Worm (Caenorhabditis elegans) whole organism, L4 larva: ENCODE results near the gene srd-17.

Source experiments
- F10B5.3 ChIP-seq: sonication (generic microtip); optimal IDR thresholded peaks from 2 replicates; lab custom pipeline; 2016; ENCODE audit warnings: mild to moderate bottlenecking, missing genetic modification characterization, missing compliant biosample characterization
- F37D6.2 ChIP-seq: sonication (generic microtip); optimal IDR thresholded peaks from 2 replicates; lab custom pipeline; 2016; ENCODE audit warnings: mild to moderate bottlenecking, missing genetic modification characterization, missing compliant biosample characterization
- T20F7.1 ChIP-seq: fragments of 200-800 bp; sonication (Bioruptor generic); optimal IDR thresholded peaks from 2 replicates; lab custom pipeline; 2018; ENCODE audit warnings: mild to moderate bottlenecking, missing genetic modification characterization, missing compliant biosample characterization
- T26A8.4 ChIP-seq: fragments of 200-800 bp; sonication (Bioruptor generic); IDR thresholded peaks from 2 replicates; pipeline ENCODE4 v1.3.6; 2022; ENCODE audit warnings: missing genetic modification characterization, missing compliant biosample characterization
- Y5F2A.4 ChIP-seq: fragments of 200-800 bp; sonication (Bioruptor generic); optimal IDR thresholded peaks from 2 replicates; lab custom pipeline; 2018; ENCODE audit warnings: mild to moderate bottlenecking, missing genetic modification characterization, missing compliant biosample characterization
- Y75B8A.6 ChIP-seq: fragments of 200-800 bp; sonication (Bioruptor generic); IDR thresholded peaks from 2 replicates; pipeline ENCODE4 v1.3.6; 2022; ENCODE audit warnings: missing genetic modification reagents, missing genetic modification characterization, missing compliant biosample characterization
- ZK546.5 ChIP-seq, 2 experiments: sonication (generic microtip); optimal IDR thresholded peaks; 2 replicates each; lab custom pipeline; 2017; ENCODE audit warnings: missing biosample characterization in 2 of 2, missing genetic modification characterization in 2 of 2
- aha-1 ChIP-seq: fragments of 150-350 bp; peaks from one replicate; lab custom pipeline; 2014; ENCODE audit warnings: missing biosample characterization, missing genetic modification characterization
- aly-2 ChIP-seq: sonication (generic microtip); optimal IDR thresholded peaks from 2 replicates; lab custom pipeline; 2018; ENCODE audit warnings: missing biosample characterization, missing genetic modification characterization
- ama-1 ChIP-seq: fragments of 150-350 bp; optimal IDR thresholded peaks from 2 replicates; lab custom pipeline; 2014; ENCODE audit warnings: inconsistent platforms, mixed read lengths
- arid-1 ChIP-seq: fragments of 200-800 bp; sonication (Bioruptor generic); conservative IDR thresholded peaks from 2 replicates; pipeline ENCODE4 v1.3.6; 2022; ENCODE audit warnings: missing genetic modification reagents, missing genetic modification characterization, missing compliant biosample characterization
- ceh-20 ChIP-seq: fragments of 200-800 bp; sonication (Bioruptor generic); IDR thresholded peaks from 2 replicates; pipeline ENCODE4 v1.3.6; 2022; ENCODE audit warnings: missing genetic modification reagents, missing genetic modification characterization, missing compliant biosample characterization
- ceh-28 ChIP-seq: fragments of 150-350 bp; optimal IDR thresholded peaks from 2 replicates; lab custom pipeline; 2014; ENCODE audit warnings: missing biosample characterization, missing genetic modification reagents, missing genetic modification characterization
- ceh-32 ChIP-seq: sonication (generic microtip); optimal IDR thresholded peaks from 2 replicates; lab custom pipeline; 2016; ENCODE audit warnings: mild to moderate bottlenecking, missing genetic modification characterization, missing compliant biosample characterization; ENCODE audit not compliant: poor library complexity
- ceh-44 ChIP-seq: fragments of 200-800 bp; sonication (Bioruptor generic); IDR thresholded peaks from 2 replicates; pipeline ENCODE4 v1.3.6; 2022; ENCODE audit warnings: missing genetic modification reagents, missing genetic modification characterization, missing compliant biosample characterization
- ceh-62 ChIP-seq: sonication (generic microtip); optimal IDR thresholded peaks from 2 replicates; lab custom pipeline; 2017; ENCODE audit warnings: missing biosample characterization, missing genetic modification characterization
- ces-1 ChIP-seq: fragments of 150-350 bp; sonication (generic microtip); optimal IDR thresholded peaks from 4 replicates; lab custom pipeline; 2014; ENCODE audit warnings: missing biosample characterization, missing genetic modification reagents, missing genetic modification characterization
- daf-12 ChIP-seq: fragments of 150-350 bp; optimal IDR thresholded peaks from 2 replicates; lab custom pipeline; 2014; ENCODE audit warnings: missing biosample characterization, missing genetic modification reagents, missing genetic modification characterization
- daf-16 ChIP-seq, 3 experiments: sonication (generic microtip); optimal IDR thresholded peaks; 2 replicates each; lab custom pipeline; 2016 to 2017; ENCODE audit warnings: missing genetic modification characterization in 3 of 3, missing genetic modification reagents in 3 of 3, mild to moderate bottlenecking in 2 of 3, missing compliant biosample characterization in 2 of 3, missing biosample characterization in 1 of 3, moderate library complexity in 1 of 3
- daf-8 ChIP-seq: fragments of 200-800 bp; sonication (Bioruptor generic); IDR thresholded peaks from 2 replicates; pipeline ENCODE4 v1.3.6; 2022; ENCODE audit warnings: missing genetic modification characterization, missing compliant biosample characterization
- duxl-1 ChIP-seq: sonication (generic microtip); optimal IDR thresholded peaks from 2 replicates; lab custom pipeline; 2016; ENCODE audit warnings: mild to moderate bottlenecking, missing genetic modification characterization, moderate library complexity, missing compliant biosample characterization; ENCODE audit not compliant: poor library complexity
- dve-1 ChIP-seq: sonication (generic microtip); optimal IDR thresholded peaks from 2 replicates; lab custom pipeline; 2017; ENCODE audit warnings: antibody characterized with exemption, mild to moderate bottlenecking, missing genetic modification characterization, missing compliant biosample characterization; ENCODE audit not compliant: insufficient read depth
- egl-27 ChIP-seq: sonication (generic microtip); optimal IDR thresholded peaks from 3 replicates; lab custom pipeline; 2017; ENCODE audit warnings: missing biosample characterization, missing genetic modification reagents, missing genetic modification characterization
- fkh-10 ChIP-seq: fragments of 150-350 bp; optimal IDR thresholded peaks from 2 replicates; lab custom pipeline; 2014; ENCODE audit warnings: missing biosample characterization, missing genetic modification reagents, missing genetic modification characterization
- fos-1 ChIP-seq: fragments of 150-350 bp; optimal IDR thresholded peaks from 2 replicates; lab custom pipeline; 2014; ENCODE audit warnings: missing biosample characterization, missing genetic modification characterization
- hif-1 ChIP-seq, 2 experiments: sonication (generic microtip); optimal IDR thresholded peaks; 2 replicates each; lab custom pipeline; 2016 to 2017; ENCODE audit warnings: missing compliant biosample characterization in 2 of 2, missing genetic modification characterization in 2 of 2, missing genetic modification reagents in 2 of 2, missing genotype in 2 of 2, mild to moderate bottlenecking in 1 of 2
- hlh-11 ChIP-seq: fragments of 200-800 bp; sonication (Bioruptor generic); optimal IDR thresholded peaks from 2 replicates; lab custom pipeline; 2018; ENCODE audit warnings: mild to moderate bottlenecking, missing genetic modification characterization, missing compliant biosample characterization
- hlh-30 ChIP-seq: sonication (generic microtip); optimal IDR thresholded peaks from 2 replicates; lab custom pipeline; 2017; ENCODE audit warnings: antibody characterized with exemption, mild to moderate bottlenecking, missing genetic modification characterization, missing compliant biosample characterization; ENCODE audit not compliant: insufficient read depth
- jun-1 ChIP-seq: fragments of 150-350 bp; optimal IDR thresholded peaks from 2 replicates; lab custom pipeline; 2014; ENCODE audit warnings: missing biosample characterization, missing genetic modification reagents, missing genetic modification characterization
- lin-15B ChIP-seq: fragments of 150-350 bp; sonication (generic microtip); optimal IDR thresholded peaks from 3 replicates; lab custom pipeline; 2014; ENCODE audit warnings: missing biosample characterization, missing genetic modification characterization
- lin-29 ChIP-seq: fragments of 200-800 bp; sonication (Bioruptor generic); IDR thresholded peaks from 2 replicates; pipeline ENCODE4 v1.3.6; 2022; ENCODE audit warnings: missing genetic modification reagents, missing genetic modification characterization, missing compliant biosample characterization
- lin-39 ChIP-seq: fragments of 150-350 bp; optimal IDR thresholded peaks from 2 replicates; lab custom pipeline; 2014; ENCODE audit warnings: missing biosample characterization, missing genetic modification reagents, missing genetic modification characterization
- madf-5 ChIP-seq, 2 experiments: fragments of 200-800 bp; sonication (Bioruptor generic); IDR thresholded peaks; 2 replicates each; pipeline ENCODE4 v1.3.6; 2022; ENCODE audit warnings: missing compliant biosample characterization in 2 of 2, missing genetic modification characterization in 2 of 2
- mdl-1 ChIP-seq, 2 experiments: fragments of 150-350 bp in 1 of 2; sonication (generic microtip) in 1 of 2; optimal IDR thresholded peaks; 2 replicates each; lab custom pipeline; 2014 to 2017; ENCODE audit warnings: missing biosample characterization in 2 of 2, missing genetic modification characterization in 2 of 2
- mep-1 ChIP-seq: fragments of 150-350 bp; sonication (generic microtip); optimal IDR thresholded peaks from 3 replicates; lab custom pipeline; 2014; ENCODE audit warnings: missing biosample characterization, missing genetic modification characterization
- nhr-11 ChIP-seq: fragments of 150-350 bp; optimal IDR thresholded peaks from 2 replicates; lab custom pipeline; 2014; ENCODE audit warnings: missing biosample characterization, missing genetic modification characterization
- nhr-111 ChIP-seq: fragments of 200-800 bp; sonication (Bioruptor generic); optimal IDR thresholded peaks from 2 replicates; lab custom pipeline; 2018; ENCODE audit warnings: mild to moderate bottlenecking, missing genetic modification characterization, missing compliant biosample characterization
- nhr-42 ChIP-seq: fragments of 200-800 bp; sonication (Bioruptor generic); IDR thresholded peaks from 2 replicates; pipeline ENCODE4 v1.3.6; 2022; ENCODE audit warnings: missing genetic modification characterization, missing compliant biosample characterization
- nhr-48 ChIP-seq: sonication (generic microtip); optimal IDR thresholded peaks from 2 replicates; lab custom pipeline; 2016; ENCODE audit warnings: mild to moderate bottlenecking, missing genetic modification characterization, missing compliant biosample characterization
- php-3 ChIP-seq: fragments of 200-800 bp; sonication (Bioruptor generic); IDR thresholded peaks from 2 replicates; pipeline ENCODE4 v1.3.6; 2022; ENCODE audit warnings: missing genetic modification reagents, missing genetic modification characterization, missing compliant biosample characterization
- rbr-2 ChIP-seq: sonication (generic microtip); optimal IDR thresholded peaks from 2 replicates; lab custom pipeline; 2016; ENCODE audit warnings: missing genotype, missing genetic modification characterization, missing compliant biosample characterization
- sdz-12 ChIP-seq: fragments of 200-800 bp; sonication (Bioruptor generic); optimal IDR thresholded peaks from 2 replicates; lab custom pipeline; 2018; ENCODE audit warnings: mild to moderate bottlenecking, missing genetic modification characterization, missing compliant biosample characterization
- set-16 ChIP-seq: fragments of 200-800 bp; sonication (Bioruptor generic); IDR thresholded peaks from 2 replicates; pipeline ENCODE4 v1.3.6; 2022; ENCODE audit warnings: missing genetic modification reagents, missing genetic modification characterization, missing compliant biosample characterization
- spr-1 ChIP-seq: sonication (generic microtip); optimal IDR thresholded peaks from 2 replicates; lab custom pipeline; 2016; ENCODE audit warnings: mild to moderate bottlenecking, missing genetic modification characterization, missing compliant biosample characterization
- spr-3 ChIP-seq: fragments of 200-800 bp; sonication (Bioruptor generic); optimal IDR thresholded peaks from 2 replicates; lab custom pipeline; 2018; ENCODE audit warnings: mild to moderate bottlenecking, missing genetic modification characterization, missing compliant biosample characterization
- tag-97 ChIP-seq: fragments of 200-800 bp; sonication (Bioruptor generic); IDR thresholded peaks from 2 replicates; pipeline ENCODE4 v1.3.6; 2022; ENCODE audit warnings: missing genetic modification characterization, missing compliant biosample characterization
- tra-1 ChIP-seq: fragments of 200-800 bp; sonication (Bioruptor generic); IDR thresholded peaks from 2 replicates; pipeline ENCODE4 v1.3.6; 2022; ENCODE audit warnings: missing genetic modification reagents, missing genetic modification characterization, missing compliant biosample characterization
- unc-130 ChIP-seq: sonication (generic microtip); optimal IDR thresholded peaks from 2 replicates; lab custom pipeline; 2016; ENCODE audit warnings: missing genetic modification reagents, missing genetic modification characterization, missing compliant biosample characterization
- unc-39 ChIP-seq: sonication (generic microtip); optimal IDR thresholded peaks from 2 replicates; lab custom pipeline; 2017; ENCODE audit warnings: missing biosample characterization, missing genetic modification characterization

srd-17 gene

DNA sequence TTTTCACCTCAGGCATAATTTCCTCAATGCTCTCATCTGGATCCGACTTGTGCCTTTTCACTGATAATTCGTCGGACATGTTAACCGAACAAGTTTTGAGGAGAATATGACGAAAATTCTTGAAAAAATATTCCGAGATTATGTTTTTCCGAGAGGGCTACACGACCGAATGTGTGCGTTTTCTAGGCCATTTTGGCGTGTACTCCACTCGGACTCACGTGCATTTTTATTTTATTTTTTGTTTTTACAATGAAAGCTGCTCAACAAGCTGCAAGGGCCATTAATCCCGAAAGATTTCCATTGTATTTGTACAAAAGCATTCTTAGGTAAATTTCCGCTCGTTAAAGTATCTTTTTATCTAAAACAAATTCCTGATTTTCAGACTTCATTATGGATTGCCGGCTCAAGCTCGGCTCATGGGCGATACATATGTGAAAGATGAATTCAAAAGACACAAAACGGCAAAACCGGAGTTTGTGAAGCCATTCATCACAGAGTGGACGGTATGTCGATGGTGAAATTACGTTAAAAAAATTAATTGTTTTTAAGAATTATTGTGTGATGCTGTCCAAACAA, 35.8 kb upstream of the srd-17 start, which contains the start of the genes F25H9.6 and F25H9.7 (continued):
- TF ChIP-seq ZK546.5 (tag; optimal IDR thresholded peaks at IDR 0.05; lab: Kevin White, UChicago) (no peak), T26A8.4 (GFP tag; lab: Robert Waterston, UW) (peak; percentile 84), ceh-20 (GFP tag; lab: Robert Waterston, UW) (peak; percentile 83), set-16 (GFP tag; lab: Robert Waterston, UW) (no peak), unc-130 (GFP tag; lab: Kevin White, UChicago) (peak; percentile 97)

DNA sequence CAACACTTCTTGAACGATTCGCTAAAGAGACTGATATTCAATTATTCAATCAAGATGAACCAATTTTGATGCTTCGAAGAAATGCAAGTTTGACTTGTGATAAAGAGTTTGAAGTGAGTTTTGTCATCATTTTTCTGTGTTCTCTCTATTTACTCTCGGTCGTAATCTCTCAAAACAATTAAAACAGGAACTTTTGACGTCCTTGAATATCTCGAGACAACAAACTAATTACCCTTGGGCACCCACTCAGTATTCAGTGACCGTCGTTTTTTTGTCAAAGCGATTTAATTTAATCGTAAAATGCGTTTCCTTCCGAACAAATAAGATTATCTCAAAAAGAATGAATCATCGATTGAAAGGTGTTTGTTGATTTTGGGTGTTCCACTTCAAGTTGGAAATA, 31.6 kb upstream of the srd-17 start:
- TF ChIP-seq tra-1 (no peak), daf-16 (GFP tag; optimal IDR thresholded peaks at IDR 0.05; lab: Kevin White, UChicago) (no peak), daf-16 (tag; optimal IDR thresholded peaks at IDR 0.05; lab: Kevin White, UChicago) (peak; percentile 4), aha-1 (tag; lab: Kevin White, UChicago) (peak; percentile 54), hlh-11 (tag; lab: Kevin White, UChicago) (no peak), nhr-11 (tag; lab: Kevin White, UChicago) (no peak), F10B5.3 (no peak), Y5F2A.4 (GFP tag; lab: Kevin White, UChicago) (no peak), nhr-111 (GFP tag; lab: Kevin White, UChicago) (no peak), ceh-32 (tag; lab: Kevin White, UChicago) (no peak), jun-1 (no peak), madf-5 (GFP tag; IDR thresholded peaks at IDR 0.05; lab: Robert Waterston, UW) (no peak), ama-1 (no peak), rbr-2 (tag; lab: Kevin White, UChicago) (no peak), ces-1 (peak; percentile 18), nhr-42 (GFP tag; lab: Robert Waterston, UW) (no peak), duxl-1 (no peak), tag-97 (GFP tag; lab: Robert Waterston, UW) (no peak), lin-39 (tag; lab: Kevin White, UChicago) (no peak), ceh-44 (no peak), lin-29 (GFP tag; lab: Robert Waterston, UW) (no peak), ceh-62 (tag; lab: Kevin White, UChicago) (no peak), nhr-48 (tag; lab: Kevin White, UChicago) (no peak), fkh-10 (no peak), lin-15B (tag; lab: Kevin White, UChicago) (no peak), ceh-28 (tag; lab: Kevin White, UChicago) (no peak), arid-1 (GFP tag; lab: Robert Waterston, UW) (no peak), spr-3 (GFP tag; lab: Kevin White, UChicago) (no peak), ZK546.5 (tag; optimal IDR thresholded peaks at IDR 0.05; lab: Kevin White, UChicago) (no peak), F37D6.2 (tag; lab: Kevin White, UChicago) (no peak), T20F7.1 (GFP tag; lab: Kevin White, UChicago) (no peak), mep-1 (tag; lab: Kevin White, UChicago) (peak; percentile 27), daf-12 (tag; lab: Kevin White, UChicago) (no peak)

DNA sequence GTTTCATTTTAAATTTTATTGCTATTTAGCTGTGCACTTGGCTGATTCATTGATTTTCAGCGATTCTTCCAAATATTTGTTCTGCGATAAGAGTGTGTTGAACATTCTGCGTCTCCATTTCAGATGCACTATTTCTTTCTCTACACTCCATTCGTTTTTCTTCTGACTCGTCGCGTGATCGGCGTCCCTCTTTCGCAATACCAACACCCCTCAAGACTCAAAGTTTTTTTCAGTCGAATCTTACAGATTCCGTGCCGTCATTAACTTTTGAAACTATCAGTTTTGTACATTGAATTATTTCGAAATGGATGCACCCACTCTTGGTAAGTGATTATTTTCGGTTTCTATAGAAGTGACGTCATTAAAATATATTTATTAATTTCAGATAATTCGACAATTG, 30.5 kb upstream of the srd-17 start, which contains the start of gene frm-10:
TSS of gene frm-10 (plus strand) at position 234 of the 400 bp plus-strand sequence.
- TF ChIP-seq fos-1 (tag; lab: Kevin White, UChicago), result no peak
- TF ChIP-seq hlh-30 (tag; lab: Kevin White, UChicago), result peak; percentile 97
- TF ChIP-seq Y75B8A.6 (GFP tag; lab: Robert Waterston, UW), result 0 out of 2 replicates have a peak, but pooled peaks have one; percentile 31
- TF ChIP-seq jun-1, result peak; percentile 28
- peak in 1 of 2 experiments; percentile 76 for TF ChIP-seq hif-1 (tag; optimal IDR thresholded peaks at IDR 0.05; lab: Kevin White, UChicago)
- TF ChIP-seq mdl-1 (tag; optimal IDR thresholded peaks at IDR 0.05; lab: Kevin White, UChicago), result peak in 1 of 2 experiments; percentile 75
- peak; percentile 92 for TF ChIP-seq hlh-11 (tag; lab: Kevin White, UChicago)
- no peak for TF ChIP-seq unc-39 (tag; lab: Kevin White, UChicago)
- TF ChIP-seq dve-1 (tag; lab: Kevin White, UChicago), result peak; percentile 93
- no peak for TF ChIP-seq daf-8
- TF ChIP-seq lin-39 (tag; lab: Kevin White, UChicago), result no peak
- TF ChIP-seq php-3 (GFP tag; lab: Robert Waterston, UW), result peak; percentile 95
- no peak for TF ChIP-seq aly-2 (tag; lab: Kevin White, UChicago)
- peak; percentile 11 for TF ChIP-seq spr-1 (tag; lab: Kevin White, UChicago)
- TF ChIP-seq egl-27, result no peak
- TF ChIP-seq sdz-12 (GFP tag; lab: Kevin White, UChicago), result no peak
